Worm (Caenorhabditis elegans): ENCODE data around the gene exp-1.

DNA sequence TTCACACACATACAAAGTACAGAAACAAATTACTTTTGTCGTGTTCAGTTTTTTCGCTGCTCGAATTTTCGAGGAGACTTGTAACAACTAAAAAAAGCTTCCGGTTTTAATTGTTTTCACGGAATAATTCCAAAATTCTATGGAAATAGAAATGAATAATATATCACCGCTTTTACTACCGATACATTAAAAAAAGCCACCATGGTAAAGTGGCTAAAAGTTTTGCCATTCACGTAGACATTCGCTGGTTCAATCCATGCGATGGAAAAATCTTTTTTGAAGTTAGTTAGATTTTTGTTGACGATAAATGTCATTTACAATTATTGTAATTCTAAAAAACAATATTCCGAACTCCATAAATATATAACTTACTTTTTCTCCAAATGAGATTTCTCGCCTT is 7.8 kb upstream of the exp-1 start:
- TF ChIP-seq aly-2 (tag; optimal IDR thresholded peaks at IDR 0.05) (no peak), swsn-7 (tag; optimal IDR thresholded peaks at IDR 0.05) (no peak), lin-35 (GFP tag; optimal IDR thresholded peaks at IDR 0.05) (no peak)
